Worm (Caenorhabditis elegans): ENCODE results near the gene tos-1.

ce11 chrV:9381846-9382363 lies 37.9 kb upstream of the tos-1 start, which contains the start of gene E02C12.12:
- TF ChIP-seq W03F9.2 (tag; optimal IDR thresholded peaks at IDR 0.05), result no peak
- no peak for TF ChIP-seq dao-5 (tag; optimal IDR thresholded peaks at IDR 0.05)
